Worm (Caenorhabditis elegans) whole organism, L4/young adult: ENCODE data around the gene F59B10.5.

Experiments
- dao-5 ChIP-seq: sonication (generic microtip); optimal IDR thresholded peaks from 2 replicates; lab custom pipeline; 2016; ENCODE audit warnings: missing genotype, missing genetic modification characterization, moderate library complexity, missing compliant biosample characterization
- him-1 ChIP-seq: sonication (generic microtip); optimal IDR thresholded peaks from 2 replicates; lab custom pipeline; 2016; ENCODE audit warnings: missing genotype, missing genetic modification reagents, missing genetic modification characterization, missing compliant biosample characterization

- no peak for TF ChIP-seq him-1 (tag; lab: Kevin White, UChicago)
- no peak for TF ChIP-seq dao-5 (tag; lab: Kevin White, UChicago)
These were observed 41.5 kb downstream of the F59B10.5 start, which contains the start of the genes clec-60 and ZK666.11 for ce11 chrII:10481824-10482556.
